Fruit fly (Drosophila melanogaster) whole organism, pupa: ENCODE measurements around the gene CG1910.

Source experiments
- CG12605 ChIP-seq: fragments of 200-800 bp; sonication (Bioruptor generic); IDR thresholded peaks from 2 replicates; pipeline ENCODE4 v1.3.6; 2022; ENCODE audit warnings: missing biosample characterization, missing genetic modification characterization
- CG14655 ChIP-seq: fragments of 200-800 bp; sonication (Bioruptor generic); optimal IDR thresholded peaks from 3 replicates; lab custom pipeline; 2017; ENCODE audit warnings: mild to moderate bottlenecking, missing biosample characterization, missing genetic modification reagents, missing genetic modification characterization
- CG15710 ChIP-seq: fragments of 200-800 bp; sonication (Bioruptor generic); optimal IDR thresholded peaks from 2 replicates; lab custom pipeline; 2018; ENCODE audit warnings: missing biosample characterization, mild to moderate bottlenecking, missing genetic modification characterization, moderate library complexity
- CG32121 ChIP-seq: fragments of 200-800 bp; sonication (Bioruptor generic); IDR thresholded peaks from 2 replicates; pipeline ENCODE4 v1.3.6; 2022; ENCODE audit warnings: missing biosample characterization, missing genetic modification characterization
- CG4496 ChIP-seq: fragments of 200-800 bp; sonication (Bioruptor generic); IDR thresholded peaks from 3 replicates; pipeline ENCODE4 v1.3.6; 2022; ENCODE audit warnings: missing biosample characterization, missing genetic modification characterization
- CG8159 ChIP-seq: fragments of 200-800 bp; sonication (Bioruptor generic); optimal IDR thresholded peaks from 3 replicates; lab custom pipeline; 2018; ENCODE audit warnings: missing biosample characterization, mild to moderate bottlenecking, missing genetic modification characterization, moderate library complexity
- CG8301 ChIP-seq: fragments of 200-800 bp; sonication (Bioruptor generic); optimal IDR thresholded peaks from 2 replicates; lab custom pipeline; 2018; ENCODE audit warnings: missing biosample characterization, mild to moderate bottlenecking, missing genetic modification characterization
- CG9948 ChIP-seq: fragments of 200-800 bp; sonication (Bioruptor generic); optimal IDR thresholded peaks from 2 replicates; lab custom pipeline; 2018; ENCODE audit warnings: missing biosample characterization, mild to moderate bottlenecking, missing genetic modification characterization, moderate library complexity
- D1 ChIP-seq: fragments of 200-800 bp; sonication (Bioruptor generic); optimal IDR thresholded peaks from 2 replicates; lab custom pipeline; 2018; ENCODE audit warnings: missing biosample characterization, mild to moderate bottlenecking, missing genetic modification characterization, moderate library complexity
- EcR ChIP-seq: fragments of 200-800 bp; sonication (Bioruptor generic); optimal IDR thresholded peaks from 3 replicates; lab custom pipeline; 2019; ENCODE audit warnings: missing biosample characterization, missing genetic modification characterization, mild to moderate bottlenecking, moderate library complexity, missing genetic modification reagents
- Pif1B ChIP-seq: fragments of 200-800 bp; sonication (Bioruptor generic); optimal IDR thresholded peaks from 3 replicates; lab custom pipeline; 2016; ENCODE audit warnings: missing biosample characterization, missing genetic modification characterization
- fd96Ca ChIP-seq: fragments of 200-800 bp; sonication (Bioruptor generic); IDR thresholded peaks from 3 replicates; pipeline ENCODE4 v1.3.6; 2022; ENCODE audit warnings: missing biosample characterization, missing genetic modification characterization
- rn ChIP-seq: fragments of 200-800 bp; sonication (Bioruptor generic); IDR thresholded peaks from 2 replicates; pipeline ENCODE4 v1.3.6; 2022; ENCODE audit warnings: missing biosample characterization, missing genetic modification characterization

- TF ChIP-seq CG12605: peak; percentile 23; the same call in 1 of the 2 replicates
- no peak for TF ChIP-seq EcR (GFP tag; lab: Kevin White, UChicago)
- TF ChIP-seq CG8301 (tag; lab: Kevin White, UChicago): peak; percentile 40
- TF ChIP-seq CG32121 (GFP tag; lab: Robert Waterston, UW): peak; percentile 51
- peak; percentile 51 for TF ChIP-seq CG15710 (tag; lab: Kevin White, UChicago)
- TF ChIP-seq D1 (tag; lab: Kevin White, UChicago): no peak
- TF ChIP-seq Pif1B: peak; percentile 75
- TF ChIP-seq rn: peak; percentile 52; the same call in 1 of the 2 replicates
- TF ChIP-seq CG8159 (tag; lab: Kevin White, UChicago): peak; percentile 54
- TF ChIP-seq fd96Ca: peak; percentile 83
- peak; percentile 24 for TF ChIP-seq CG9948
- no peak for TF ChIP-seq CG14655
- TF ChIP-seq CG4496 (GFP tag; lab: Robert Waterston, UW): peak; percentile 88
Measured at dm6 chr3R:31744044-31744652, 3.3 kb upstream of the CG1910 start, which contains the start of gene CG1896.
